Worm (Caenorhabditis elegans): ENCODE data around the gene pcf-11.

ce11 chrIII:5010723-5011122 is 14.0 kb upstream of the pcf-11 start:
- TF ChIP-seq ztf-11 (tag; optimal IDR thresholded peaks at IDR 0.05) (no peak), mdl-1 (tag; optimal IDR thresholded peaks at IDR 0.05) (no peak), aha-1 (tag) (peak; percentile 83)

Data from whole organism, L4 larva.